Worm (Caenorhabditis elegans): ENCODE results near the gene nhr-59.

The nhr-59 gene

ce11 chrV:2254553-2255124, 23.4 kb downstream of the nhr-59 start, which contains the start of gene str-253:
TSS of gene str-253 (minus strand) at chrV:2254603.
- TF ChIP-seq lin-13 (tag; optimal IDR thresholded peaks at IDR 0.05) (no peak), nhr-2 (tag; optimal IDR thresholded peaks at IDR 0.05) (no peak), flh-1 (GFP tag; optimal IDR thresholded peaks at IDR 0.05) (no peak), lin-32 (GFP tag; optimal IDR thresholded peaks at IDR 0.05) (no peak), sptf-1 (tag; optimal IDR thresholded peaks at IDR 0.05) (no peak), nhr-237 (tag; optimal IDR thresholded peaks at IDR 0.05) (no peak), blmp-1 (tag; optimal IDR thresholded peaks at IDR 0.05) (no peak)

- TF ChIP-seq ham-2 (GFP tag; optimal IDR thresholded peaks at IDR 0.05) = no peak
- no peak for TF ChIP-seq M03D4.4 (tag; optimal IDR thresholded peaks at IDR 0.05)
- no peak for TF ChIP-seq unc-39 (tag; optimal IDR thresholded peaks at IDR 0.05)
- no peak for TF ChIP-seq bed-3 (GFP tag; optimal IDR thresholded peaks at IDR 0.05)
These were observed 26.3 kb downstream of the nhr-59 start for ce11 chrV:2251774-2252173.

ce11 chrV:2250126-2250590, 27.9 kb downstream of the nhr-59 start, which contains the start of gene cyp-33C7:
TSS of gene cyp-33C7 (plus strand) at chrV:2250540.
- TF ChIP-seq nhr-28 (tag; optimal IDR thresholded peaks at IDR 0.05) = no peak
- no peak for TF ChIP-seq ceh-83 (GFP tag; optimal IDR thresholded peaks at IDR 0.05)
- TF ChIP-seq hlh-1 (tag; optimal IDR thresholded peaks at IDR 0.05) = no peak
- no peak for TF ChIP-seq lin-13 (tag; optimal IDR thresholded peaks at IDR 0.05)
- no peak for TF ChIP-seq cnd-1 (tag; optimal IDR thresholded peaks at IDR 0.05)
- TF ChIP-seq nhr-237 (tag; optimal IDR thresholded peaks at IDR 0.05) = no peak
- no peak for TF ChIP-seq pha-4 (tag; optimal IDR thresholded peaks at IDR 0.05)
- no peak for TF ChIP-seq elt-1 (tag; optimal IDR thresholded peaks at IDR 0.05; ENCODE audit: borderline replicate concordance, insufficient read depth)
- TF ChIP-seq mab-5 (tag; optimal IDR thresholded peaks at IDR 0.05) = no peak
- TF ChIP-seq ztf-11 (tag; optimal IDR thresholded peaks at IDR 0.05) = no peak

ce11 chrV:2249310-2249709, 28.8 kb downstream of the nhr-59 start, which contains the start of gene cyp-33C6:
TSS of gene cyp-33C6 (minus strand) at chrV:2249410.
- no peak for TF ChIP-seq unc-39 (tag; optimal IDR thresholded peaks at IDR 0.05)
- TF ChIP-seq bed-3 (GFP tag; optimal IDR thresholded peaks at IDR 0.05) = no peak

ce11 chrV:2244751-2245150, 33.3 kb downstream of the nhr-59 start, which contains the start of gene cyp-33C5:
TSS of gene cyp-33C5 (plus strand) at chrV:2245004.
- TF ChIP-seq lsy-2 (tag; optimal IDR thresholded peaks at IDR 0.05) = no peak
- no peak for TF ChIP-seq ceh-43 (GFP tag; optimal IDR thresholded peaks at IDR 0.05)
- TF ChIP-seq mab-5 (tag; optimal IDR thresholded peaks at IDR 0.05) = no peak
- no peak for TF ChIP-seq ceh-39 (tag; optimal IDR thresholded peaks at IDR 0.05)

ce11 chrV:2242630-2243029, 35.4 kb downstream of the nhr-59 start, which contains the start of gene cyp-33C3:
TSS of gene cyp-33C3 (plus strand) at chrV:2242778.
- no peak for TF ChIP-seq ceh-83 (GFP tag; optimal IDR thresholded peaks at IDR 0.05)
- TF ChIP-seq ham-2 (GFP tag; optimal IDR thresholded peaks at IDR 0.05) = no peak
- TF ChIP-seq nhr-2 (tag; optimal IDR thresholded peaks at IDR 0.05) = no peak

ce11 chrV:2238012-2238411, 40.1 kb downstream of the nhr-59 start:
- TF ChIP-seq lin-32 (GFP tag; optimal IDR thresholded peaks at IDR 0.05) = no peak
- TF ChIP-seq mls-2 (tag; optimal IDR thresholded peaks at IDR 0.05) = no peak

ce11 chrV:2235848-2236247, 42.2 kb downstream of the nhr-59 start, which contains the start of gene cyp-33C4:
TSS of gene cyp-33C4 (plus strand) at chrV:2236140.
- no peak for TF ChIP-seq nhr-12 (tag; optimal IDR thresholded peaks at IDR 0.05)
- TF ChIP-seq elt-1 (tag; optimal IDR thresholded peaks at IDR 0.05; ENCODE audit: borderline replicate concordance, insufficient read depth) = no peak
- no peak for TF ChIP-seq drap-1 (GFP tag; optimal IDR thresholded peaks at IDR 0.05)
- TF ChIP-seq tbx-8 (GFP tag; optimal IDR thresholded peaks at IDR 0.05) = no peak
- no peak for TF ChIP-seq ceh-43 (GFP tag; optimal IDR thresholded peaks at IDR 0.05)
- TF ChIP-seq lsy-2 (tag; optimal IDR thresholded peaks at IDR 0.05) = no peak
- no peak for TF ChIP-seq ces-1 (GFP tag; optimal IDR thresholded peaks at IDR 0.05)
- TF ChIP-seq mep-1 (tag; optimal IDR thresholded peaks at IDR 0.05) = no peak
- no peak for TF ChIP-seq sptf-1 (tag; optimal IDR thresholded peaks at IDR 0.05)
- no peak for TF ChIP-seq elt-3 (tag; optimal IDR thresholded peaks at IDR 0.05)
- TF ChIP-seq ham-2 (GFP tag; optimal IDR thresholded peaks at IDR 0.05) = no peak
- no peak for TF ChIP-seq flh-1 (GFP tag; optimal IDR thresholded peaks at IDR 0.05)
- TF ChIP-seq zip-8 (tag; optimal IDR thresholded peaks at IDR 0.05) = no peak
- TF ChIP-seq unc-62 (GFP tag; optimal IDR thresholded peaks at IDR 0.05) = no peak
- TF ChIP-seq lin-32 (GFP tag; optimal IDR thresholded peaks at IDR 0.05) = no peak
- no peak for TF ChIP-seq snpc-4 (tag; optimal IDR thresholded peaks at IDR 0.05)
